Fruit fly (Drosophila melanogaster): ENCODE results near the gene Dnz1.

Gene Dnz1

DNA sequence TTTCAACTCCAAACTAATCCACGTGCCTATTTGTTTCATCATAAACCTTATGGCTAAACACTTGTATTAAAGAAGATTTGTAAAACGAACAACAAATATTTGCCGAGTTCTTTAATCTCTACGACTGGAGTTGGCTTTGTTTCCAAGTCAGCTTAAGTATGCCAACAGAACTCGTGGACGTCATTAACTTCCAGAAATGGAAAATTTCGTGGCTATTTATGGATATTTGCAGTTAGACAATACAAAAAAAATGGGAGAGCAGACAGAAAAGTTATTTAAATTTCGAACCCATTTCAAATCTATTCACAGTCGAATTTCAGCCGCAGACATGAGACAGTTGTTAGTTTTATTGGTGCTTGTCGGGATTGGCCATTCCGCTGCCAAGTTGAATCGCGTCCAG, 36.0 kb downstream of the Dnz1 start, which contains the start of gene CG17134:
Gene CG17134 (plus strand): TSS at position 301 of the 400 bp plus-strand sequence.
- TF ChIP-seq noc (tag; optimal IDR thresholded peaks at IDR 0.05), result no peak

DNA sequence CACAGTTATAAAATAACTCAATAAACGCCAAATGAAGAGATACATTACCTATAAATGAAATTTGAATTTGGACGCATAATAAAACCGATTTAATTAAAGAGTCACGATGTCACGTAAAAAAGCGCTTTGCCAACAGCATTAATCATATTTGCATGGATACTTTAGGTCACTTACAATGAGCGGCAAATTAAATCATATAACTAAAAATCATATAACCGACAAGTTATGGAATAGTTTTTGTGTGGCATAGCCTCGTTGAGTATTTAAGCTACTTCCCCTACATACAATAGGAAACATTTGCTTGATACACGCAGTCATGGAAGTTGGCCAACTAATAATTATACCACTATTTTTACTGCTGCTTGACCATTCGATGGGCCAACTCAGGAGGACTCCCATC, 37.6 kb downstream of the Dnz1 start, which contains the start of gene CG6508:
Gene CG6508 (plus strand): TSS at position 301 of the 400 bp plus-strand sequence.
- TF ChIP-seq noc (tag; optimal IDR thresholded peaks at IDR 0.05), result no peak

Data from whole organism, larva.